Fruit fly (Drosophila melanogaster) whole organism, prepupa: ENCODE data around the gene CG15812.

ENCODE experiments used
- Blimp-1 ChIP-seq: fragments of 200-800 bp; sonication (Bioruptor generic); optimal IDR thresholded peaks from 3 replicates; lab custom pipeline; 2017; ENCODE audit warnings: missing biosample characterization, missing genetic modification characterization, mild to moderate bottlenecking, moderate library complexity, missing genetic modification reagents
- CG11762 ChIP-seq: fragments of 200-800 bp; sonication (Bioruptor generic); optimal IDR thresholded peaks from 3 replicates; lab custom pipeline; 2016; ENCODE audit warnings: missing biosample characterization, missing genetic modification characterization; ENCODE audit not compliant: insufficient read depth
- CG11902 ChIP-seq: fragments of 200-800 bp; sonication (Bioruptor generic); optimal IDR thresholded peaks from 3 replicates; lab custom pipeline; 2016; ENCODE audit warnings: missing biosample characterization, missing genetic modification characterization
- CG15336 ChIP-seq: fragments of 200-800 bp; sonication (Bioruptor generic); IDR thresholded peaks from 2 replicates; pipeline ENCODE4 v1.3.6; 2022; ENCODE audit warnings: missing biosample characterization, missing genetic modification characterization
- CG1621 ChIP-seq: fragments of 200-800 bp; sonication (Bioruptor generic); optimal IDR thresholded peaks from 3 replicates; lab custom pipeline; 2018; ENCODE audit warnings: missing biosample characterization, mild to moderate bottlenecking, missing genetic modification characterization
- CG16779 ChIP-seq: fragments of 200-800 bp; sonication (Bioruptor generic); optimal IDR thresholded peaks from 3 replicates; lab custom pipeline; 2017; ENCODE audit warnings: missing biosample characterization, mild to moderate bottlenecking, missing genetic modification characterization
- CG3032 ChIP-seq: fragments of 200-800 bp; optimal IDR thresholded peaks from 2 replicates; lab custom pipeline; 2019; ENCODE audit warnings: missing biosample characterization, mild to moderate bottlenecking, missing genetic modification characterization, moderate library complexity
- CG31627 ChIP-seq: fragments of 200-800 bp; sonication (Bioruptor generic); optimal IDR thresholded peaks from 3 replicates; lab custom pipeline; 2016; ENCODE audit warnings: missing biosample characterization, missing genetic modification characterization
- CG4318 ChIP-seq: fragments of 200-800 bp; sonication (Bioruptor generic); optimal IDR thresholded peaks from 3 replicates; lab custom pipeline; 2017; ENCODE audit warnings: missing biosample characterization, mild to moderate bottlenecking, missing genetic modification characterization
- CG6276 ChIP-seq: fragments of 200-800 bp; sonication (Bioruptor generic); optimal IDR thresholded peaks from 2 replicates; lab custom pipeline; 2017; ENCODE audit warnings: missing biosample characterization, mild to moderate bottlenecking, missing genetic modification characterization
- CG6792 ChIP-seq: fragments of 200-800 bp; sonication (Bioruptor generic); optimal IDR thresholded peaks from 3 replicates; lab custom pipeline; 2016; ENCODE audit warnings: missing biosample characterization, missing genetic modification characterization
- CG6808 ChIP-seq: fragments of 200-800 bp; sonication (Bioruptor generic); optimal IDR thresholded peaks from 3 replicates; lab custom pipeline; 2017; ENCODE audit warnings: missing biosample characterization, missing genetic modification characterization, mild to moderate bottlenecking, moderate library complexity, missing genetic modification reagents
- CG6854 ChIP-seq: fragments of 200-800 bp; sonication (Bioruptor generic); optimal IDR thresholded peaks from 2 replicates; lab custom pipeline; 2017; ENCODE audit warnings: missing biosample characterization, mild to moderate bottlenecking, missing genetic modification characterization
- CG7368 ChIP-seq: fragments of 200-800 bp; sonication (Bioruptor generic); optimal IDR thresholded peaks from 3 replicates; lab custom pipeline; 2016; ENCODE audit warnings: missing biosample characterization, missing genetic modification characterization
- CG8119 ChIP-seq: fragments of 200-800 bp; sonication (Bioruptor generic); IDR thresholded peaks from 3 replicates; pipeline ENCODE4 v1.3.6; 2022; ENCODE audit warnings: missing biosample characterization, missing genetic modification characterization
- CG8319 ChIP-seq: fragments of 200-800 bp; sonication (Bioruptor generic); optimal IDR thresholded peaks from 3 replicates; lab custom pipeline; 2016; ENCODE audit warnings: missing biosample characterization, missing genetic modification characterization
- CG8632 ChIP-seq: fragments of 200-800 bp; sonication (Bioruptor generic); optimal IDR thresholded peaks from 3 replicates; lab custom pipeline; 2016; ENCODE audit warnings: missing biosample characterization, missing genetic modification characterization
- CG9139 ChIP-seq: fragments of 200-800 bp; sonication (Bioruptor generic); optimal IDR thresholded peaks from 3 replicates; lab custom pipeline; 2017; ENCODE audit warnings: missing biosample characterization, mild to moderate bottlenecking, missing genetic modification characterization
- Eip78C ChIP-seq: fragments of 200-800 bp; sonication (Bioruptor generic); peaks from one replicate; lab custom pipeline; 2016; ENCODE audit warnings: missing biosample characterization, missing genetic modification characterization
- Ets21C ChIP-seq: fragments of 200-800 bp; sonication (Bioruptor generic); optimal IDR thresholded peaks from 3 replicates; lab custom pipeline; 2016; ENCODE audit warnings: missing biosample characterization, missing genetic modification characterization
- Ets96B ChIP-seq: fragments of 200-800 bp; optimal IDR thresholded peaks from 2 replicates; lab custom pipeline; 2019; ENCODE audit warnings: missing biosample characterization, mild to moderate bottlenecking, missing genetic modification characterization, moderate library complexity
- Gug ChIP-seq: fragments of 200-800 bp; sonication (Bioruptor generic); IDR thresholded peaks from 2 replicates; pipeline ENCODE4 v1.3.6; 2022; ENCODE audit warnings: missing biosample characterization, missing genetic modification characterization
- Hr39 ChIP-seq: fragments of 200-800 bp; sonication (Bioruptor generic); optimal IDR thresholded peaks from 2 replicates; lab custom pipeline; 2016; ENCODE audit warnings: missing biosample characterization, missing genetic modification characterization
- OdsH ChIP-seq: fragments of 200-800 bp; sonication (Bioruptor generic); optimal IDR thresholded peaks from 3 replicates; lab custom pipeline; 2016; ENCODE audit warnings: missing biosample characterization, missing genetic modification characterization
- Smox ChIP-seq: fragments of 200-800 bp; sonication (Bioruptor generic); optimal IDR thresholded peaks from 3 replicates; lab custom pipeline; 2016; ENCODE audit warnings: missing biosample characterization, missing genetic modification characterization
- Sox102F ChIP-seq: fragments of 200-800 bp; sonication (Bioruptor generic); optimal IDR thresholded peaks from 2 replicates; lab custom pipeline; 2016; ENCODE audit warnings: missing biosample characterization, mild to moderate bottlenecking, missing genetic modification characterization
- Sox14 ChIP-seq: fragments of 200-800 bp; sonication (Bioruptor generic); optimal IDR thresholded peaks from 3 replicates; lab custom pipeline; 2016; ENCODE audit warnings: missing biosample characterization, missing genetic modification characterization
- Sox15 ChIP-seq: fragments of 200-800 bp; sonication (Bioruptor generic); optimal IDR thresholded peaks from 3 replicates; lab custom pipeline; 2016; ENCODE audit warnings: missing biosample characterization, missing genetic modification characterization
- acj6 ChIP-seq: fragments of 200-800 bp; sonication (Bioruptor generic); optimal IDR thresholded peaks from 3 replicates; lab custom pipeline; 2016; ENCODE audit warnings: missing biosample characterization, missing genetic modification characterization
- cyc ChIP-seq: fragments of 200-800 bp; sonication (Bioruptor generic); optimal IDR thresholded peaks from 3 replicates; lab custom pipeline; 2016; ENCODE audit warnings: missing biosample characterization, missing genetic modification characterization
- dac ChIP-seq: fragments of 200-800 bp; sonication (Bioruptor generic); optimal IDR thresholded peaks from 2 replicates; lab custom pipeline; 2017; ENCODE audit warnings: missing biosample characterization, mild to moderate bottlenecking, missing genetic modification characterization
- dsx ChIP-seq: fragments of 200-800 bp; optimal IDR thresholded peaks from 3 replicates; lab custom pipeline; 2019; ENCODE audit warnings: missing biosample characterization, mild to moderate bottlenecking, missing genetic modification characterization, moderate library complexity; ENCODE audit not compliant: poor library complexity, severe bottlenecking
- esn ChIP-seq: fragments of 200-800 bp; sonication (Bioruptor generic); optimal IDR thresholded peaks from 2 replicates; lab custom pipeline; 2016; ENCODE audit warnings: missing biosample characterization, mild to moderate bottlenecking, missing genetic modification characterization, moderate library complexity
- fd85E ChIP-seq: fragments of 200-800 bp; sonication (Bioruptor generic); optimal IDR thresholded peaks from 3 replicates; lab custom pipeline; 2016; ENCODE audit warnings: missing biosample characterization, missing genetic modification characterization
- fkh ChIP-seq: fragments of 200-800 bp; sonication (Bioruptor generic); optimal IDR thresholded peaks from 3 replicates; lab custom pipeline; 2017; ENCODE audit warnings: missing biosample characterization, mild to moderate bottlenecking, missing genetic modification characterization, moderate library complexity
- lz ChIP-seq: fragments of 200-800 bp; sonication (Bioruptor generic); optimal IDR thresholded peaks from 3 replicates; lab custom pipeline; 2016; ENCODE audit warnings: missing biosample characterization, missing genetic modification characterization
- pdm3 ChIP-seq: fragments of 200-800 bp; sonication (Bioruptor generic); optimal IDR thresholded peaks from 3 replicates; lab custom pipeline; 2016; ENCODE audit warnings: missing biosample characterization, missing genetic modification characterization
- salr ChIP-seq, 2 experiments: fragments of 200-800 bp; sonication (Bioruptor generic); optimal IDR thresholded peaks; 3 replicates each; lab custom pipeline; 2016 to 2018; ENCODE audit warnings: missing biosample characterization in 2 of 2, missing genetic modification characterization in 2 of 2, mild to moderate bottlenecking in 1 of 2
- ss ChIP-seq, 2 experiments: fragments of 200-800 bp; sonication (Bioruptor generic); optimal IDR thresholded peaks; 2 replicates in 1 of 2; 3 replicates in 1 of 2; lab custom pipeline; 2017 to 2018; ENCODE audit warnings: mild to moderate bottlenecking in 2 of 2, missing biosample characterization in 2 of 2, missing genetic modification characterization in 2 of 2, moderate library complexity in 1 of 2
- svp ChIP-seq: fragments of 200-800 bp; sonication (Bioruptor generic); peaks from one replicate; lab custom pipeline; 2016; ENCODE audit warnings: missing biosample characterization, missing genetic modification characterization
- topi ChIP-seq: fragments of 200-800 bp; sonication (Bioruptor generic); optimal IDR thresholded peaks from 3 replicates; lab custom pipeline; 2016; ENCODE audit warnings: missing biosample characterization, missing genetic modification characterization

Gene CG15812

DNA sequence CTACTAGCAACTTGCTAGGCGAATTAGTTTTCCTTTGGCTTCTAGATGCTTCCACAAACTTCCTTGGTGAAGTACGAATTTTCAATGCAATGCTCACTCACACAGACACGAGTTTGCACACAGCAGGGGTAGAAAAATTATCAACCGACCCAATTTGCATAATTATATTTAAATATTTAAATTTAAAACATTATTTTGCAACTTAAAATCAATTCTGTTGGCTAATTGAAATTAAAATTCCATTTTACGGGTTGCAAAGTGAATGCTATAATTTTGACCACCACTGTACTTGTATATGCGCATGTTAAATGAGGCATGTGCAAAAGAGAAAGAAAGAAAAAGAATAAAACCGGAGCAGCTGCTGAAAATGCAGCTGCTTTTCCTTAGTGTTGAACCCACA is 34.3 kb downstream of the CG15812 start (continued):
- TF ChIP-seq CG1621 (peak; percentile 92), fkh (GFP tag; lab: Kevin White, UChicago) (peak; percentile 15), Sox102F (GFP tag; lab: Kevin White, UChicago) (peak; percentile 97), Gug (peak; percentile 98), Sox15 (GFP tag; lab: Kevin White, UChicago) (peak; percentile 88), Hr39 (GFP tag; lab: Kevin White, UChicago) (peak; percentile 92), CG11902 (GFP tag; lab: Kevin White, UChicago) (peak; percentile 93), cyc (peak; percentile 95), CG4318 (GFP tag; lab: Kevin White, UChicago) (peak; percentile 94), CG8119 (peak; percentile 98), Ets21C (GFP tag; lab: Kevin White, UChicago) (peak; percentile 82), salr (GFP tag; optimal IDR thresholded peaks at IDR 0.05; lab: Kevin White, UChicago) (peak; percentile 89 to 97), CG6792 (GFP tag; lab: Kevin White, UChicago) (peak; percentile 95), CG3032 (tag; lab: Kevin White, UChicago) (peak; percentile 91), Smox (GFP tag; lab: Kevin White, UChicago) (peak; percentile 93)

DNA sequence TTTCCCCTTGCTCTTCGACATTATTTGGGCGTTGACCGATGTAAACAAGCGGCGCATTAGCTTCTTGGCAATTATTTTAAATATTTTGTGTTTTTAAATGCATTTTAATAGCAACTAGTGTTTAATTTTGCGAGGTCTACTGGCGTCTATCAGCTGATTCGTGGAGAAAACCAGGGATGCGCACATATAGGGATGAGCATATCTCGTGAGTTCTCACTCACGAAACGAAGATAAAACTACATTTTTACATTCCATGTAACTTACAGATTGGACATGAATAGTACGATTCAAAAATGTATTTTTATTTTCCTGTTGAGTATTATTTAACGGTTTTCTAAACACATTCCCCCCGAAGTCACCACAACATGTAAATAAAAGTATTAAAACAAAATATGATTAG is 37.7 kb downstream of the CG15812 start, which contains the start of gene CG14966:
Gene CG14966 (minus strand): TSS at position 168 of the 400 bp plus-strand sequence.
- TF ChIP-seq CG6808 (GFP tag; lab: Kevin White, UChicago): peak; percentile 3
- peak; percentile 9 for TF ChIP-seq dsx
- TF ChIP-seq Eip78C (GFP tag; lab: Kevin White, UChicago): peak; percentile 56
- TF ChIP-seq cyc: peak; percentile 17
- no peak for TF ChIP-seq Blimp-1
- TF ChIP-seq CG6854 (GFP tag; lab: Kevin White, UChicago): peak; percentile 26
- TF ChIP-seq CG31627 (GFP tag; lab: Kevin White, UChicago): peak; percentile 28
- TF ChIP-seq ss (GFP tag; optimal IDR thresholded peaks at IDR 0.05; lab: Kevin White, UChicago): peak in 1 of 2 experiments; percentile 23
- peak; percentile 5 for TF ChIP-seq Ets21C (GFP tag; lab: Kevin White, UChicago)
- peak; percentile 31 for TF ChIP-seq Smox (GFP tag; lab: Kevin White, UChicago)
- peak; percentile 65 for TF ChIP-seq svp
- TF ChIP-seq topi (GFP tag; lab: Kevin White, UChicago): peak; percentile 33
- peak; percentile 26 for TF ChIP-seq pdm3 (GFP tag; lab: Kevin White, UChicago)
- peak; percentile 29 for TF ChIP-seq Sox14
- TF ChIP-seq CG15336 (GFP tag; lab: Robert Waterston, UW): no peak
- peak; percentile 45 for TF ChIP-seq esn (GFP tag; lab: Kevin White, UChicago)
- no peak for TF ChIP-seq CG16779 (tag; lab: Kevin White, UChicago)
- TF ChIP-seq CG3032 (tag; lab: Kevin White, UChicago): no peak
- TF ChIP-seq Hr39 (GFP tag; lab: Kevin White, UChicago): peak; percentile 20
- TF ChIP-seq lz (GFP tag; lab: Kevin White, UChicago): peak; percentile 38

DNA sequence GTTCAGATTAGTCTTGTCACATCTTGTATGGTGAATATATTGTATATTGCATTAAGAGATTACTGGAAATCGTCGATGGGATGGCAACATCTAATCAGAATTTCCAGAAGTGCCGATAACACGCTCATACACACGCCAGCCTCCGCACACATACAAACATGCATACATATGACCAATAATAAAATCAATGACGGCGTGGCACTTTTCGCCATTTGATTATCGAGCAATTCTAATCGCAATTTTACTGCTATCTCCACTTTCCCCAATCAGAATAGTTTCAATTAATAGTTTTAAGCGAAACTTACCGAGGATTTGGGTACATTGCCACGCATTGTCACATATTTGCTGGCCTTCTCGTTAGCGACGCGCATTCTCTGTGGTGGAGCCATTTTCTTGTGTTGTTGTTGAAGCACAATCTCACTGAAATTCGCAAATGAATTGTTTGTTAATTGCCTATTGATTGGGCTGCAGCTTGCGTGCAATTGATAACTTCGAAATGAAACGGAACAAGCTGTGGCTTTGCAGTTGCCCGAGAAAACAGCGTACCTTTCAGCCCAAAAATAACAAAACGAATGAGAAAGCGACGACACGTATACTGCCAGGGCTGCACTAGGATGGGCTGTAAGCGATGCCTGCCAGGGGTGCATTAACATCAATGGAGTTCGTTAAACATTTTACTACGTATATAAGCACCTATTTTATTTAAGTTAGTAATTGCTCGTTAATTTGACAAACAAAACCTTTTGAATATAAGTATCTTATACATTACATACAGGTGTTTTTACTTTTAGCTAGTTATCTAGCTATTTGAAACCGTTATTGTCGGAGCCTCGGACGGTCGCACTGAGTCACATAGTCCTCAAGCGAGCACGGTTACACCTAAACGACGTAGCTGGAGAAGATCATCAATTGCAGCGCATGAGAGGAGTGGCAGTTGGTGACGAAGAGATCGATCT is 38.9 kb downstream of the CG15812 start, which contains the start of the genes CG32276 and gry:
Gene CG32276 (minus strand): TSS at position 601 of the 956 bp plus-strand sequence.
Gene gry (plus strand): TSS at position 644 of the 956 bp plus-strand sequence.
- TF ChIP-seq Ets96B (tag; lab: Kevin White, UChicago) (no peak), CG11762 (GFP tag; lab: Kevin White, UChicago) (peak; percentile 64), Hr39 (GFP tag; lab: Kevin White, UChicago) (peak; percentile 80), Sox14 (no peak), CG31627 (GFP tag; lab: Kevin White, UChicago) (peak; percentile 78), Eip78C (GFP tag; lab: Kevin White, UChicago) (no peak), CG8319 (GFP tag; lab: Kevin White, UChicago) (peak; percentile 57), CG9139 (GFP tag; lab: Kevin White, UChicago) (no peak), CG6854 (GFP tag; lab: Kevin White, UChicago) (peak; percentile 71), CG11902 (GFP tag; lab: Kevin White, UChicago) (peak; percentile 63), CG16779 (tag; lab: Kevin White, UChicago) (peak; percentile 34), Sox102F (GFP tag; lab: Kevin White, UChicago) (peak; percentile 75), CG6276 (GFP tag; lab: Kevin White, UChicago) (no peak), dac (GFP tag; lab: Kevin White, UChicago) (no peak), Gug (0 out of 2 replicates have a peak, but pooled peaks have one; percentile 27), CG7368 (GFP tag; lab: Kevin White, UChicago) (no peak), CG8632 (no peak), pdm3 (GFP tag; lab: Kevin White, UChicago) (no peak), cyc (peak; percentile 81), Ets21C (GFP tag; lab: Kevin White, UChicago) (peak; percentile 77), ss (GFP tag; optimal IDR thresholded peaks at IDR 0.05; lab: Kevin White, UChicago) (no peak), Smox (GFP tag; lab: Kevin White, UChicago) (no peak), acj6 (GFP tag; lab: Kevin White, UChicago) (peak; percentile 73), fd85E (GFP tag; lab: Kevin White, UChicago) (peak; percentile 3), OdsH (GFP tag; lab: Kevin White, UChicago) (no peak), Blimp-1 (peak; percentile 38), svp (peak; percentile 86), fkh (GFP tag; lab: Kevin White, UChicago) (peak; percentile 20), Sox15 (GFP tag; lab: Kevin White, UChicago) (peak; percentile 51)
